Worm (Caenorhabditis elegans) whole organism, L2 larva: ENCODE results near the gene raga-1.

Experiments
- C34F6.9 ChIP-seq: fragments of 150-350 bp; optimal IDR thresholded peaks from 2 replicates; lab custom pipeline; 2014; ENCODE audit warnings: missing biosample characterization, missing genetic modification characterization
- F13H6.1 ChIP-seq: sonication (generic microtip); optimal IDR thresholded peaks from 2 replicates; lab custom pipeline; 2016; ENCODE audit warnings: missing genetic modification characterization, missing compliant biosample characterization
- R02D3.7 ChIP-seq: fragments of 150-350 bp; optimal IDR thresholded peaks from 2 replicates; lab custom pipeline; 2014; ENCODE audit warnings: missing biosample characterization, missing genetic modification characterization
- Y55F3AM.14 ChIP-seq: fragments of 200-800 bp; sonication (Bioruptor generic); optimal IDR thresholded peaks from 2 replicates; lab custom pipeline; 2018; ENCODE audit warnings: mild to moderate bottlenecking, missing genetic modification characterization, missing compliant biosample characterization
- ZK546.5 ChIP-seq: sonication (generic microtip); optimal IDR thresholded peaks from 2 replicates; lab custom pipeline; 2017; ENCODE audit warnings: missing biosample characterization, missing genetic modification characterization
- alr-1 ChIP-seq: fragments of 150-350 bp; optimal IDR thresholded peaks from 2 replicates; lab custom pipeline; 2014; ENCODE audit warnings: missing biosample characterization, missing genetic modification characterization
- aly-2 ChIP-seq: fragments of 150-350 bp; optimal IDR thresholded peaks from 2 replicates; lab custom pipeline; 2014; ENCODE audit warnings: missing biosample characterization, missing genetic modification characterization
- ama-1 ChIP-seq: fragments of 150-350 bp; optimal IDR thresholded peaks from 2 replicates; lab custom pipeline; 2018; ENCODE audit warnings: inconsistent platforms
- blmp-1 ChIP-seq: sonication (generic microtip); optimal IDR thresholded peaks from 2 replicates; lab custom pipeline; 2017; ENCODE audit warnings: missing genetic modification characterization, mild to moderate bottlenecking, missing compliant biosample characterization, antibody characterized with exemption, moderate library complexity; ENCODE audit not compliant: insufficient read depth
- ceh-16 ChIP-seq: fragments of 150-350 bp; optimal IDR thresholded peaks from 2 replicates; lab custom pipeline; 2014; ENCODE audit warnings: missing biosample characterization, missing genetic modification characterization
- ceh-82 ChIP-seq: fragments of 150-350 bp; optimal IDR thresholded peaks from 2 replicates; lab custom pipeline; 2014; ENCODE audit warnings: missing biosample characterization, missing genetic modification characterization
- crh-2 ChIP-seq: sonication (generic microtip); optimal IDR thresholded peaks from 2 replicates; lab custom pipeline; 2017; ENCODE audit warnings: missing biosample characterization, missing genetic modification characterization
- egl-27 ChIP-seq: sonication (generic microtip); optimal IDR thresholded peaks from 3 replicates; lab custom pipeline; 2017; ENCODE audit warnings: missing biosample characterization, missing genetic modification reagents, missing genetic modification characterization
- elt-3 ChIP-seq: sonication (generic microtip); optimal IDR thresholded peaks from 2 replicates; lab custom pipeline; 2017; ENCODE audit warnings: missing biosample characterization, missing genetic modification characterization
- lin-13 ChIP-seq: fragments of 150-350 bp; optimal IDR thresholded peaks from 2 replicates; lab custom pipeline; 2014; ENCODE audit warnings: missing biosample characterization, missing genetic modification reagents, missing genetic modification characterization
- lin-39 ChIP-seq: fragments of 150-350 bp; optimal IDR thresholded peaks from 2 replicates; lab custom pipeline; 2014; ENCODE audit warnings: missing biosample characterization, missing genetic modification reagents, missing genetic modification characterization
- mab-5 ChIP-seq: fragments of 150-350 bp; optimal IDR thresholded peaks from 2 replicates; lab custom pipeline; 2014; ENCODE audit warnings: missing biosample characterization, missing genetic modification characterization
- mbf-1 ChIP-seq: sonication (generic microtip); optimal IDR thresholded peaks from 2 replicates; lab custom pipeline; 2017; ENCODE audit warnings: missing biosample characterization, missing genetic modification characterization
- mdl-1 ChIP-seq, 2 experiments: fragments of 150-350 bp in 1 of 2; sonication (generic microtip) in 1 of 2; optimal IDR thresholded peaks; 2 replicates each; lab custom pipeline; 2017; ENCODE audit warnings: missing biosample characterization in 2 of 2, missing genetic modification characterization in 2 of 2
- nhr-11 ChIP-seq: fragments of 150-350 bp; optimal IDR thresholded peaks from 2 replicates; lab custom pipeline; 2014; ENCODE audit warnings: missing biosample characterization, missing genetic modification characterization
- nhr-12 ChIP-seq: fragments of 150-350 bp; optimal IDR thresholded peaks from 2 replicates; lab custom pipeline; 2014; ENCODE audit warnings: missing biosample characterization, missing genetic modification characterization
- nhr-21 ChIP-seq: fragments of 150-350 bp; optimal IDR thresholded peaks from 2 replicates; lab custom pipeline; 2014; ENCODE audit warnings: missing biosample characterization, missing genetic modification characterization
- nhr-23 ChIP-seq: fragments of 150-350 bp; optimal IDR thresholded peaks from 2 replicates; lab custom pipeline; 2014; ENCODE audit warnings: missing biosample characterization, missing genetic modification reagents, missing genetic modification characterization
- nhr-237 ChIP-seq: fragments of 150-350 bp; optimal IDR thresholded peaks from 2 replicates; lab custom pipeline; 2014; ENCODE audit warnings: missing biosample characterization, missing genetic modification characterization
- nhr-25 ChIP-seq: fragments of 150-350 bp; sonication (generic microtip); optimal IDR thresholded peaks from 3 replicates; lab custom pipeline; 2014; ENCODE audit warnings: missing biosample characterization, missing genetic modification characterization
- nhr-77 ChIP-seq: fragments of 150-350 bp; optimal IDR thresholded peaks from 2 replicates; lab custom pipeline; 2014; ENCODE audit warnings: missing biosample characterization, missing genetic modification characterization
- peb-1 ChIP-seq: fragments of 150-350 bp; optimal IDR thresholded peaks from 2 replicates; lab custom pipeline; 2014; ENCODE audit warnings: missing biosample characterization, missing genetic modification characterization
- sem-4 ChIP-seq: fragments of 150-350 bp; optimal IDR thresholded peaks from 2 replicates; lab custom pipeline; 2014; ENCODE audit warnings: missing biosample characterization, missing genetic modification reagents, missing genetic modification characterization
- sma-9 ChIP-seq, 2 experiments: fragments of 150-350 bp in 1 of 2; sonication (generic microtip) in 1 of 2; optimal IDR thresholded peaks; 2 replicates each; lab custom pipeline; 2014 to 2016; ENCODE audit warnings: missing genetic modification characterization in 2 of 2, mild to moderate bottlenecking in 1 of 2, missing biosample characterization in 1 of 2, missing compliant biosample characterization in 1 of 2, missing genetic modification reagents in 1 of 2, moderate library complexity in 1 of 2
- unc-39 ChIP-seq: fragments of 150-350 bp; optimal IDR thresholded peaks from 2 replicates; lab custom pipeline; 2014; ENCODE audit warnings: missing biosample characterization, missing genetic modification characterization
- unc-55 ChIP-seq: fragments of 150-350 bp; sonication (generic microtip); optimal IDR thresholded peaks from 3 replicates; lab custom pipeline; 2014; ENCODE audit warnings: missing biosample characterization, missing genetic modification reagents, missing genetic modification characterization
- unc-62 ChIP-seq: fragments of 150-350 bp; optimal IDR thresholded peaks from 2 replicates; lab custom pipeline; 2014; ENCODE audit warnings: missing biosample characterization, missing genetic modification reagents, missing genetic modification characterization
- ztf-1 ChIP-seq: fragments of 200-800 bp; sonication (Bioruptor generic); conservative IDR thresholded peaks from 2 replicates; pipeline ENCODE4 v1.3.6; 2022; ENCODE audit warnings: missing genetic modification characterization, missing compliant biosample characterization
- ztf-4 ChIP-seq: fragments of 150-350 bp; optimal IDR thresholded peaks from 2 replicates; lab custom pipeline; 2014; ENCODE audit warnings: missing biosample characterization, missing genetic modification characterization

raga-1 gene

DNA sequence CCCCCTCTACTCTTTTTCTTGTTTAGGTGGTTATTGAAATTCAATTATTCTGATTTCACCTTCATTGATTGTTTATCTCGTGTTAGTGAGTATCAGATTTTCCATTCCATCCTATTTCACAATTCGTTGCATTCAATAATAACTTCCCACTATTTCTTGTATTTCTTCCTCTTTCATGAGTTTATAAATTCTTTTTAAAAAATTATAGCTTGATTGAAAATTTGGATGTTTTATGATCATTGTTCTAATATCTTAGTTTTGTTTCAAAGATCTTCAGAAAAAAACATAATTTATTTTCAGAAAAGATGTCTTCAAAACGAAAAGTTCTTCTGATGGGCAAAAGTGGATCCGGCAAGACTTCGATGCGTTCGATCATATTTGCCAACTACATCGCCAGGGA is at the start of gene raga-1:
raga-1 (plus strand) TSS at position 301 of the 400 bp plus-strand sequence.
- TF ChIP-seq mbf-1 (tag; lab: Kevin White, UChicago): no peak
- TF ChIP-seq crh-2 (tag; lab: Kevin White, UChicago): no peak
- TF ChIP-seq ztf-4: no peak
- no peak for TF ChIP-seq ZK546.5 (tag; lab: Kevin White, UChicago)
- no peak for TF ChIP-seq unc-55 (GFP tag; lab: Kevin White, UChicago)
- TF ChIP-seq nhr-25 (tag; lab: Kevin White, UChicago): no peak
- no peak for TF ChIP-seq lin-13 (GFP tag; lab: Kevin White, UChicago)
- TF ChIP-seq Y55F3AM.14 (GFP tag; lab: Kevin White, UChicago): no peak
- TF ChIP-seq mab-5 (tag; lab: Kevin White, UChicago): no peak
- no peak for TF ChIP-seq alr-1 (tag; lab: Kevin White, UChicago)
- no peak for TF ChIP-seq mdl-1 (tag; optimal IDR thresholded peaks at IDR 0.05; lab: Kevin White, UChicago)
- TF ChIP-seq ama-1 (lab: Kevin White, UChicago): no peak
- no peak for TF ChIP-seq nhr-11
- no peak for TF ChIP-seq F13H6.1 (tag; lab: Kevin White, UChicago)
- TF ChIP-seq elt-3 (tag; lab: Kevin White, UChicago): no peak
- TF ChIP-seq peb-1 (tag; lab: Kevin White, UChicago): no peak
- no peak for TF ChIP-seq sem-4
- no peak for TF ChIP-seq nhr-237 (tag; lab: Kevin White, UChicago)

ce11 chrII:11255536-11255935 is 45.6 kb upstream of the raga-1 start, which contains the start of gene T05B9.2:
Gene T05B9.2, plus strand, starts transcription at chrII:11255836.
- TF ChIP-seq nhr-12 (tag; lab: Kevin White, UChicago) (no peak), elt-3 (tag; lab: Kevin White, UChicago) (no peak), mdl-1 (tag; optimal IDR thresholded peaks at IDR 0.05; lab: Kevin White, UChicago) (no peak), nhr-237 (tag; lab: Kevin White, UChicago) (no peak), nhr-23 (tag; lab: Kevin White, UChicago) (no peak), unc-39 (no peak), ceh-16 (tag; lab: Kevin White, UChicago) (no peak), nhr-21 (tag; lab: Kevin White, UChicago) (no peak), lin-13 (GFP tag; lab: Kevin White, UChicago) (no peak), peb-1 (tag; lab: Kevin White, UChicago) (no peak), aly-2 (tag; lab: Kevin White, UChicago) (no peak), sem-4 (no peak), unc-62 (no peak), C34F6.9 (tag; lab: Kevin White, UChicago) (no peak)

ce11 chrII:11259766-11260165 is 41.4 kb upstream of the raga-1 start:
- no peak for TF ChIP-seq nhr-237 (tag; lab: Kevin White, UChicago)
- TF ChIP-seq ceh-16 (tag; lab: Kevin White, UChicago): no peak
- TF ChIP-seq sem-4: no peak
- no peak for TF ChIP-seq egl-27 (tag; lab: Kevin White, UChicago)
- TF ChIP-seq ztf-1 (GFP tag; lab: Robert Waterston, UW): no peak
- no peak for TF ChIP-seq alr-1 (tag; lab: Kevin White, UChicago)
- TF ChIP-seq aly-2 (tag; lab: Kevin White, UChicago): no peak
- no peak for TF ChIP-seq mab-5 (tag; lab: Kevin White, UChicago)
- TF ChIP-seq lin-13 (GFP tag; lab: Kevin White, UChicago): no peak
- no peak for TF ChIP-seq blmp-1 (tag; lab: Kevin White, UChicago)
- no peak for TF ChIP-seq lin-39 (tag; lab: Kevin White, UChicago)
- no peak for TF ChIP-seq sma-9 (GFP tag; optimal IDR thresholded peaks at IDR 0.05; lab: Kevin White, UChicago)
- no peak for TF ChIP-seq sma-9 (tag; optimal IDR thresholded peaks at IDR 0.05; lab: Kevin White, UChicago)
- no peak for TF ChIP-seq ceh-82 (tag; lab: Kevin White, UChicago)
- TF ChIP-seq mbf-1 (tag; lab: Kevin White, UChicago): no peak
- TF ChIP-seq, all 48 proteins: peak for 0

ce11 chrII:11261173-11261572 is 40.0 kb upstream of the raga-1 start, which contains the start of gene T05B9.1:
Gene T05B9.1, minus strand, starts transcription at chrII:11261192.
- TF ChIP-seq lin-39 (tag; lab: Kevin White, UChicago): no peak
- no peak for TF ChIP-seq ztf-4
- no peak for TF ChIP-seq peb-1 (tag; lab: Kevin White, UChicago)
- no peak for TF ChIP-seq nhr-237 (tag; lab: Kevin White, UChicago)
- TF ChIP-seq blmp-1 (tag; lab: Kevin White, UChicago): no peak
- no peak for TF ChIP-seq R02D3.7 (tag; lab: Kevin White, UChicago)
- no peak for TF ChIP-seq sma-9 (GFP tag; optimal IDR thresholded peaks at IDR 0.05; lab: Kevin White, UChicago)
- no peak for TF ChIP-seq sma-9 (tag; optimal IDR thresholded peaks at IDR 0.05; lab: Kevin White, UChicago)
- no peak for TF ChIP-seq nhr-23 (tag; lab: Kevin White, UChicago)
- no peak for TF ChIP-seq nhr-77 (tag; lab: Kevin White, UChicago)
- TF ChIP-seq unc-55 (GFP tag; lab: Kevin White, UChicago): no peak
- no peak for TF ChIP-seq F13H6.1 (tag; lab: Kevin White, UChicago)
- no peak for TF ChIP-seq elt-3 (tag; lab: Kevin White, UChicago)
